Worm (Caenorhabditis elegans) whole organism, L4/young adult: ENCODE measurements around the gene ver-4.

Experiments used
- dao-5 ChIP-seq: sonication (generic microtip); optimal IDR thresholded peaks from 2 replicates; lab custom pipeline; 2016; ENCODE audit warnings: missing genotype, missing genetic modification characterization, moderate library complexity, missing compliant biosample characterization
- him-1 ChIP-seq: sonication (generic microtip); optimal IDR thresholded peaks from 2 replicates; lab custom pipeline; 2016; ENCODE audit warnings: missing genotype, missing genetic modification reagents, missing genetic modification characterization, missing compliant biosample characterization

DNA sequence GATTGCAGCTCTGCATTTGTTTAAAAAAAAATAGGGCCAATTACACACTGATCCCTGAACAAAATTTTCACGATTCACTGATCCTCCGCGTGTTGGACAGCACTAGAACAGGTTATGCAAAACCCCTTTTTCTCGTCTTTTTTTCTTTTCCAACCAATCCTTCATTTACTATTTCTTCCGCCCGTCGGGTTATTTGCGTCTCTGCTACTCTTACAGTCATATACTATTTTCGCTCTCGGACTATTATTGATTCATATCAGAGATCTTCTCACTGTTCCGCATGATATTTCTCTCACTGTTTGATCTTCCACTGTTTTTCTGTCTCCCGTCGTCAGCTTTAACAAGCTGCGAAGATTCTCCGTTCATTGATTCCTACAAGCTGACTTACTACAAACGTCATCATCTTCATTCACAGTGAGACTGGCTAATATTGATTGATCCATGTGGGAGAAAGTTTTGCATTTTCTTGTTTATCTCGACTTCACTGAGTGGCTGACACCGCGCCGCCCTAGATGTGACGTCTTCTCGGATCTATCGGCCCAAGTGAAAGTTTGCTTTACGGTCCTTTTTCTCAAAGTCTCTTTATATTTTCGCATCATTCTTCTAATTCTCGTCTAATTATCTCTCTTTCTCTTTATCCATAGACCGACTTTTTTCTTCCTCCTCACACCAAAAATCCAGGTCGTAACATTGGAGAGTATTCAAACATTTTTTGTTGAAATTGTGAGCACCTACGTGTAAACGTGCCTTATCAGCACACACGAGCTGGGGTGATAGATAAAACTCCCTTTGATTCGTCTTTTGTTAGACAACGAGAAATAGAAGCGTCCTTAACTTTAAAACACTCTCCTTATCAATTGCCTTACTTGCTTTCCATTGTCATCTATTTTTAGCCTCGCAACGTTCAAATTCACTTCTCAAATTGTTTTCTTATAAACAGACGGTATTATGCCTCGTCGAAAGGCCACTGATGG, 54.2 kb downstream of the ver-4 start:
- no peak for TF ChIP-seq him-1
- TF ChIP-seq dao-5 = no peak
